Worm (Caenorhabditis elegans) whole organism, mixed stage, embryonic: ENCODE measurements around the gene mlp-1.

Experiments used
- M03D4.4 ChIP-seq: sonication (generic microtip); optimal IDR thresholded peaks from 2 replicates; lab custom pipeline; 2017; ENCODE audit warnings: mild to moderate bottlenecking, missing genetic modification characterization, missing compliant biosample characterization
- cnd-1 ChIP-seq: fragments of 200-800 bp; sonication (Bioruptor generic); optimal IDR thresholded peaks from 2 replicates; lab custom pipeline; 2018; ENCODE audit warnings: mild to moderate bottlenecking, missing genetic modification characterization, missing compliant biosample characterization
- flh-1 ChIP-seq: fragments of 200-800 bp; sonication (Bioruptor generic); optimal IDR thresholded peaks from 2 replicates; lab custom pipeline; 2018; ENCODE audit warnings: mild to moderate bottlenecking, missing genetic modification characterization, moderate library complexity, missing compliant biosample characterization
- nhr-76 ChIP-seq: sonication (generic microtip); optimal IDR thresholded peaks from 2 replicates; lab custom pipeline; 2017; ENCODE audit warnings: missing biosample characterization, missing genetic modification characterization
- sem-2 ChIP-seq: fragments of 200-800 bp; sonication (Bioruptor generic); optimal IDR thresholded peaks from 2 replicates; lab custom pipeline; 2018; ENCODE audit warnings: mild to moderate bottlenecking, missing genetic modification characterization, missing compliant biosample characterization

ce11 chrIII:5951589-5952378 is 23.1 kb downstream of the mlp-1 start:
- no peak for TF ChIP-seq M03D4.4 (tag; lab: Kevin White, UChicago)
- TF ChIP-seq nhr-76 (tag; lab: Kevin White, UChicago), result no peak
- no peak for TF ChIP-seq flh-1 (GFP tag; lab: Kevin White, UChicago)
- TF ChIP-seq cnd-1 (tag; lab: Kevin White, UChicago), result no peak
- no peak for TF ChIP-seq sem-2
